Worm (Caenorhabditis elegans): ENCODE measurements around the gene srbc-7.
"Not testable (repeated sequence)": the region's sequence is repeated elsewhere in the genome, so short reads cannot be mapped to it uniquely, and the experiment has no call there.

The srbc-7 gene

DNA sequence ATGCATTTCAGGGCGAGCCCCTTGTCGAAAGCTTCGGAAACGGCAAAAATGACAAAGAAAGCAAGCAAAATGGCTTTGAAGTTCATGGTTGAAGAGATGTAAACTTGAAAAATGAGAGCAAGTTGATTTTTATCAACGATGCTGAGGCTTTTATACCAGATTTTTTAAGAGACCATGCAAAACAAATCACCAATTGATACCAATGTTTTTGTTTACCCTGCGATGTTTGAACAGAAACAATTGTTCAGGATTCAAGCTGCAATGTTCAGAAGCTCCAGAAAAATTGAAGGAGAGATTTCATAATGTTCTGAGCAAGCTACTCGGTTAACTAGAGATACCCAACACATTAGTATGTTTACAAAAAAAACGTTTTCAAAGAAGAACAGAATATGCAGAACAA, 34.9 kb upstream of the srbc-7 start, which contains the start of gene C54F6.15:
Gene C54F6.15 (minus strand): TSS at position 101 of the 400 bp plus-strand sequence.
- TF ChIP-seq cebp-2 (GFP tag; IDR thresholded peaks at IDR 0.05) (no peak), snpc-3.4 (tag; optimal IDR thresholded peaks at IDR 0.05) (no peak), pbrm-1 (GFP tag; IDR thresholded peaks at IDR 0.05) (no peak), F37B4.10 (GFP tag; IDR thresholded peaks at IDR 0.05) (0 out of 2 replicates have a peak, but pooled peaks have one; percentile 46), snpc-4 (GFP tag; optimal IDR thresholded peaks at IDR 0.05) (no peak), snpc-4 (tag; optimal IDR thresholded peaks at IDR 0.05) (no peak), rec-8 (tag; optimal IDR thresholded peaks at IDR 0.05) (no peak)

DNA sequence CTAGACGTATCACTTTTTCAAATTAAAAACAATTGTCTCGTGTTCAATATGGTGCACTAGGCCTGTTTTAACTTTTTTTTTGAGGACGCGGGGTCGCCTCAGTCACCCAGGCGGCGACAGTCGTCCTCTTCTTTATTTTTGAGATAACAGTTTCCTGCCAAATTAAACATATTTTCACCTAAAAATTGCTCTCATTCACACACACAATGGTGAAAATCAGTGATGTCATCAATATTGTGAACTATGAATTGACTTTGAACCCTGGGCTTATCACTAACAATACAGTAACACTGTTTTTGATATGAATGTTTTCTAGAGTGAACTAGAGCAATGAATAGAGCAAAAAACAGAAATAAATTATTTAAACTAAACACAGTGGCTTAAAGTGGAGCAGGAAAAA, 33.9 kb upstream of the srbc-7 start:
- TF ChIP-seq mes-4 (tag; optimal IDR thresholded peaks at IDR 0.05) (no peak), nhr-80 (tag; optimal IDR thresholded peaks at IDR 0.05) (peak; percentile 73)

DNA sequence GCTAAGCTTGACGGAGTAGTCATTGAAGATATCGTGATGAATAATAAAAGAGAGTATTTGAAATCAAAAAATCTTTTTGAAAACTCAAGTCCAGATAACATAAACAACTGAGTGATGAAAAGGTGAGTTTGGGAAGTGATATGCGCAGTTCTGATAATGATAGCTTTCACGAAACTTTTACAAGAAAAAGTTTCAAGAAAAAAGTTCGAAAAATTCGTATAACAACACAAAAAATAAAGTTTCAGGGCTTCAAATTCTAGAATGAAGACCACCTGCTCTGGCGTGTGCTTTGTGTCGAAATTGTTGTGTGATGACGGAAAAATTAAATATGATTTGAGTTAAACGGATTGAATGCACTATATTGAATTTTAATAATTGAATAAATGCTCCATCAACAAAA, 32.7 kb upstream of the srbc-7 start, which contains the start of gene srb-19:
Gene srb-19 (minus strand): TSS at position 101 of the 400 bp plus-strand sequence.
- TF ChIP-seq madf-10 (tag; optimal IDR thresholded peaks at IDR 0.05) (no peak), mes-4 (tag; optimal IDR thresholded peaks at IDR 0.05) (no peak), K12H6.12 (tag; optimal IDR thresholded peaks at IDR 0.05) (no peak), ztf-3 (GFP tag; optimal IDR thresholded peaks at IDR 0.05) (no peak)

DNA sequence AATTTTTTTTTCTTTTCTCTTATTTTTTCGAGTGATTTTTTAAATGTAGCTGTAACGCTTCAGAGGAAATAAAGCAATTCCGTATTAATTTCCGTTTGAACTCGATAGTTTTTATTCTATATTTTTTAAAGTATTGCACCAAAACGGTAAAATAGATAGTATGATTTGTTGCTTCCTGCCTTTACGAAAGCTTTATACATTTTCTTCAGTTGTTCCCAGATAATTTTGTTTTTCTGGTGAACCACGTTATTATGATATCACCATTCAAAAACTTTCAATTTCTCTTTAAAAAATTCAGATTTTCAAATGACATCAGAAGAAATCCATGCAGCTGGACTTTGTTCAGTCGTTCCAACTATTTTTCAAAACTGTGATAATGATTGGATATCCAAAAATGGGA, 27.5 kb upstream of the srbc-7 start, which contains the start of gene srb-18:
Gene srb-18 (plus strand): TSS at position 301 of the 400 bp plus-strand sequence.
- TF ChIP-seq hlh-26 (GFP tag; conservative IDR thresholded peaks at IDR 0.05) (no peak), bed-2 (GFP tag; IDR thresholded peaks at IDR 0.05) (no peak), athp-1 (tag; optimal IDR thresholded peaks at IDR 0.05) (no peak), ets-4 (GFP tag; optimal IDR thresholded peaks at IDR 0.05) (no peak), hmg-20 (GFP tag; IDR thresholded peaks at IDR 0.05) (no peak), mcd-1 (GFP tag; IDR thresholded peaks at IDR 0.05) (no peak), ztf-18 (tag; optimal IDR thresholded peaks at IDR 0.05) (no peak), nhr-120 (GFP tag; IDR thresholded peaks at IDR 0.05) (no peak), F55B11.4 (tag; optimal IDR thresholded peaks at IDR 0.05; ENCODE audit: borderline replicate concordance, insufficient read depth) (no peak), atf-7 (tag; optimal IDR thresholded peaks at IDR 0.05) (no peak), nhr-80 (tag; optimal IDR thresholded peaks at IDR 0.05) (no peak), hsf-1 (GFP tag; IDR thresholded peaks at IDR 0.05) (no peak), ama-1 (optimal IDR thresholded peaks at IDR 0.05) (no peak), ama-1 (GFP tag; optimal IDR thresholded peaks at IDR 0.05) (no peak)

DNA sequence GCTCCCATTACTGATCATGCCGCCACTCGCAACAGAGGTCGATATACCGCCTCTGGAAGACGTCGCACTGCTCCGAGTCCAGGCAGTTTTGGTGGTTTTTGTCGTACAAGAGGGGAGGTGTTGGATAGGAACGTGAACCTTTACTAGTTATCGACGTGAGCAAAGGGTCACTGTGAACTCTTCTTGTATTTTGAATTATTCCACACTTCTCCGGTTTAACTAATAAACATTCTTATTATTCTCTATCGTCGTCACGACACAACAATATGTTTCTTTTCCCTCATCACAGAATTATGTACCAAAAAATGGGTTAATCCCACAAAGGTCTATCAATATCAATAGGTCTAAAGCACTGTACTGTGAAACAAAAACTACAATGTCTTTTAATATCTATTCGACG, 24.0 kb upstream of the srbc-7 start, which contains the start of gene nhr-171:
Gene nhr-171 (plus strand): TSS at position 301 of the 400 bp plus-strand sequence.
- TF ChIP-seq tbx-9 (tag; optimal IDR thresholded peaks at IDR 0.05; ENCODE audit: borderline replicate concordance); Y79H2A.3 (GFP tag; conservative IDR thresholded peaks at IDR 0.05); madf-3 (GFP tag; IDR thresholded peaks at IDR 0.05): not testable (repeated sequence)

DNA sequence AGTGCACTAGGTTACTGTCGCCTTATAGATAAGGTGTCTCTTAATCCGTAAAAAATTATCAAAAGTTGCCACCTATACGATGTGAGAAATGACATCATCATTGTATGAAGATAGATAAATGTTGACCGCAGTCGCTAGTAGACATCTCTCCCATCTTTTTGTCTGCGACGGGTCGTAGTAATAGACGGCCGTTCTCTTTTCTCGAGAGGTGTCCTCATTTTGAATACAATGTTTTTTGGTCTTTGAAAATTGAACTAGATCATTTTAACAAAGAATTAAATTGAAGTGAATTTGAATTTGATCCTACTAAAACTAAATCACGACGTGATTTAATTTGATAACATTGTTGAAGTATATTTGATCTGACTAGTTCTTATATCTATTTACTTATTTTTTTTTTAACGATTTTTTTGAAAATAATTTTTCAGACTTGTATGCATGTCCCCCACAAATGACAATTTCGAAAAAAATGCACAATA, 21.2 kb upstream of the srbc-7 start, which contains the start of the genes str-31 and nhr-172:
Gene str-31 (minus strand): TSS at position 101 of the 479 bp plus-strand sequence.
Gene nhr-172 (plus strand): TSS at position 429 of the 479 bp plus-strand sequence.
- TF ChIP-seq lin-54 (GFP tag; optimal IDR thresholded peaks at IDR 0.05) (no peak), sdz-38 (tag; optimal IDR thresholded peaks at IDR 0.05) (no peak), mel-28 (tag; optimal IDR thresholded peaks at IDR 0.05; ENCODE audit: borderline replicate concordance) (no peak), F10E7.11 (tag; optimal IDR thresholded peaks at IDR 0.05) (no peak), tbp1 (GFP tag; optimal IDR thresholded peaks at IDR 0.05) (no peak), tbx-9 (tag; optimal IDR thresholded peaks at IDR 0.05; ENCODE audit: borderline replicate concordance) (no peak), fkh-3 (tag; optimal IDR thresholded peaks at IDR 0.05) (no peak), ceh-58 (GFP tag; IDR thresholded peaks at IDR 0.05) (no peak), C17E4.6 (GFP tag; IDR thresholded peaks at IDR 0.05) (no peak), pbrm-1 (GFP tag; IDR thresholded peaks at IDR 0.05) (no peak), lin-26 (GFP tag; IDR thresholded peaks at IDR 0.05) (no peak), cebp-1 (GFP tag; IDR thresholded peaks at IDR 0.05) (no peak), cebp-1 (tag; optimal IDR thresholded peaks at IDR 0.05) (no peak), B0035.1 (tag; optimal IDR thresholded peaks at IDR 0.05) (no peak), zim-3 (tag; optimal IDR thresholded peaks at IDR 0.05) (no peak), ama-1 (optimal IDR thresholded peaks at IDR 0.05) (no peak), ama-1 (GFP tag; optimal IDR thresholded peaks at IDR 0.05) (no peak)

Data from whole organism, young adult.